Worm (Caenorhabditis elegans): ENCODE data around the gene F54E4.4.

The F54E4.4 gene

DNA sequence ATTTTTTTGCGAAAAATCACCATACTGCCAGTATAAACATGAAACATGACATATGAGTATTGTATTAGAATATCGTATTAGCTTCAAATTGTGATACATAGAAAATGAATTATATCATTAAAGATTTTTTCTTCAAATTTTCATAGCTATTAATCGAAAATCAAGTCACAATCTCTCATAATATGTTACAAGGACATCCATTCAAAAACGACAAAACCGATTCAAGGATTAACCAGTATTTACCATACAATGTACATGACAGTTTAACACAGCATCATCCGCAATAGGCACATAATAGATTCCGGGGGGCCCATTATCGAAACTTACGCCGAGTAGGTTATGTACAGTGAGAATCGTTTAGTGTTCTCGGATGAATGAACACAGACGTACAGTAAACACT lies 26.0 kb upstream of the F54E4.4 start:
- TF ChIP-seq madf-8 (GFP tag; conservative IDR thresholded peaks at IDR 0.05) (no peak), aptf-2 (GFP tag; conservative IDR thresholded peaks at IDR 0.05) (no peak), ztf-26 (tag; optimal IDR thresholded peaks at IDR 0.05) (no peak), hlh-12 (tag; optimal IDR thresholded peaks at IDR 0.05) (no peak), Y56A3A.18 (GFP tag; IDR thresholded peaks at IDR 0.05) (no peak), nhr-120 (GFP tag; IDR thresholded peaks at IDR 0.05) (no peak), hmg-1.2 (GFP tag; IDR thresholded peaks at IDR 0.05) (no peak), unc-130 (GFP tag; optimal IDR thresholded peaks at IDR 0.05) (no peak)

DNA sequence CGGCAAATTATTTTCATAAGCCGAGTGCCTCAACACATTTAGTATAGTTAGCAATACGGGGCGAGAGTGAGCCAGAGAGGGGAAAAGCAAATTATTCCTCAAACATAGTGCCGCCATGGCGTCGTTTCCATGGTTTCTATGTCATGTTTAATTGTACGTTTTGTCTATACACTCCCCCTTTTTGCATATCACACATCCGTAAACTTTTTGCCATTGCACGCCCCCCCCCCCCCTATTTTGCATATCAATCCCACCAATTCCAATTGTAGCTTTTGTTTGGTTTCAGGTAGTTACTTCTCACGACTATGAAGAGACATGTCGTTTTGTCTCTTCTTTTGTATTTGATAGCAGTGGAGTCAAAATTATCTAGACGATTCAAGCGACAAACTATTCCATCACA lies 18.7 kb upstream of the F54E4.4 start, which contains the start of gene C26G2.2:
Gene C26G2.2 (plus strand): TSS at position 301 of the 400 bp plus-strand sequence.
- TF ChIP-seq Y56A3A.18 (GFP tag; IDR thresholded peaks at IDR 0.05) (no peak), nhr-120 (GFP tag; IDR thresholded peaks at IDR 0.05) (no peak)

DNA sequence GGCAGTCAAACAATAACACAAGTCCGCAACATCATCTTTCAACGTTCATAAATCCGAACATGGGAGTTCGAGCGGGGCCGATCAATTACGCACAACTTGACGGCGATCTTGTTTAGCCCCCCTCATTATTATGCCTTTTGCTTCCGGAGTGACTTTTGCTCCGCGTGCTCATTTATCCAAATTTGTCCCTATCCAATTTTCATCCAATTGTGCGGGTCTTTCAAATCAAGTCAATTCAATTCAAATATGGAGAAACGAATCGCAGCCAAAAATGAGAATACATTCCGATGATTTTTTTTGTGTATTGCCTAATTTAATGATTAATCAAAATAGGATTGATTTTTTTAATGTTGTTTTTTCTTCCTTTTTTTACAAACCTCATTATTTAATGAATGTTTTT lies 17.2 kb upstream of the F54E4.4 start:
- TF ChIP-seq xnd-1 (tag; optimal IDR thresholded peaks at IDR 0.05): no peak
- TF ChIP-seq nhr-27 (tag; optimal IDR thresholded peaks at IDR 0.05): no peak
- TF ChIP-seq lin-54 (GFP tag; optimal IDR thresholded peaks at IDR 0.05): no peak
- TF ChIP-seq nhr-80 (tag; optimal IDR thresholded peaks at IDR 0.05): no peak
- no peak for TF ChIP-seq rpc-1 (optimal IDR thresholded peaks at IDR 0.05)
- no peak for TF ChIP-seq rpc-1 (tag; optimal IDR thresholded peaks at IDR 0.05)
- no peak for TF ChIP-seq chd-7 (tag; optimal IDR thresholded peaks at IDR 0.05)
- no peak for TF ChIP-seq akir-1 (GFP tag; optimal IDR thresholded peaks at IDR 0.05)
- no peak for TF ChIP-seq B0035.1 (tag; optimal IDR thresholded peaks at IDR 0.05)
- TF ChIP-seq snpc-1.1 (tag; optimal IDR thresholded peaks at IDR 0.05; ENCODE audit: insufficient read depth): no peak
- no peak for TF ChIP-seq hmg-20 (GFP tag; IDR thresholded peaks at IDR 0.05)
- no peak for TF ChIP-seq bed-2 (GFP tag; IDR thresholded peaks at IDR 0.05)

DNA sequence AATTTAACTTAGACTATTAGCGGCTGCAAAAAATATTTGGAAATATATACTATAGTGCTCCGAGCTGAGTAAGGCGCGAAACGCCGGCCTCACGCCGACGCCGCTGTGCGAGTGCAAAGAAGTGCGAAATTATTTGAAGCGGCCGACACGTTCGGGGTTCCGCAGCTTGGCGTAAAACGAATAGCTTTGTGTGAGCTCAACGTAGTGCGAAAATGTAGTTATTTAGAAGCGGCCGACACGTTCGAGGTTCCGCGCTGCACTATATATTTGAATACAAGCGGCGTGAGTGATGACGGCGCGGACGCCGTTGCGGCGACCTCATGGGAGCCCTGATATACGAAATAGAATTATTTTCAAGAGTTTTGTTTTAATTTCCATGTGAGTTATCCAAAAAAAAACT lies 16.6 kb upstream of the F54E4.4 start:
- TF ChIP-seq snpc-1.1 (tag; optimal IDR thresholded peaks at IDR 0.05; ENCODE audit: insufficient read depth) (peak; percentile 27), dpl-1 (GFP tag; optimal IDR thresholded peaks at IDR 0.05) (no peak), snpc-4 (GFP tag; optimal IDR thresholded peaks at IDR 0.05) (no peak), snpc-4 (tag; optimal IDR thresholded peaks at IDR 0.05) (peak in 2 of 4 experiments; percentile 73 to 79), F37B4.10 (GFP tag; IDR thresholded peaks at IDR 0.05) (0 out of 2 replicates have a peak, but pooled peaks have one; percentile 62)

DNA sequence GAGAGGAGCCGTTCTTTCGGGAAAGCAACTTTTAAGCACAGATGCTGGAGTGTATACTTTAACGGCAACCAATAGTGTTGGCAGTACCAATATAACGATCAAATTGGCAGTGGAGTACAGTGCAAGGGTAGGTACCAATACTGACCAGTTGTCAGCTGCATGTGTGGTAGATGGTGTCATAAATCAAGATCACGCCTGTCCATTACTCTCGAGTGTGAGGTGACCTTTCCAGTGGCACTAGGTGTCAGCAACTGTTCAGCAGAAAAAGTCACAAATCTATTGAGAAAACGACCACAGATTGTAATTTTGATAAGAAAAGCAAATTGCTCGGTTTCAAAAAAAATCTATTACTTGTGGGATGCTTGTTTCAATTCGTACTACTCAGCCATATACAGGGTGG lies 14.2 kb upstream of the F54E4.4 start:
- TF ChIP-seq cebp-2 (GFP tag; IDR thresholded peaks at IDR 0.05): 0 out of 2 replicates have a peak, but pooled peaks have one; percentile 14
- no peak for TF ChIP-seq madf-3 (GFP tag; IDR thresholded peaks at IDR 0.05)
- TF ChIP-seq ama-1 (optimal IDR thresholded peaks at IDR 0.05): no peak
- TF ChIP-seq ama-1 (GFP tag; optimal IDR thresholded peaks at IDR 0.05): no peak

DNA sequence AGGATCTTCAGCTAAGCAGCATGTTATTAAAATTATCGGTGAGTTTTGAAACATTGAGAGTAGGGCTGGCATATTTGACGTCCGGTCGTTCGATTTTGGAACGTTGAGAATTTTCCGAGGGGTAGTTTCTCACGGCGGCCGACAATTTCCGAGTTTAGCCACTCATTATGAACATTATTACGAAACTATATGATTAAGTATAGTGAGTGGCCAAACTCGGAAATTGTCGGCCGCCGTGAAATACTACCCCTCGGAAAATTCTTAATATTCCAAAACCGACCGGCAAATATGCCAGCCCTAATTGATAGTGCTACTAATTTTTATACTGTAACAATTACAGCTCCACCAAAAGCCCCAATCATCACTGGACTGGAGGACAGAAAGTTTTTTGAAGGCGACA lies 12.2 kb upstream of the F54E4.4 start:
- TF ChIP-seq lin-26 (GFP tag; IDR thresholded peaks at IDR 0.05) (no peak), snpc-4 (GFP tag; optimal IDR thresholded peaks at IDR 0.05) (no peak), snpc-4 (tag; optimal IDR thresholded peaks at IDR 0.05) (peak in 3 of 4 experiments; percentile 59 to 84 (median 76)), die-1 (tag; optimal IDR thresholded peaks at IDR 0.05) (no peak)

DNA sequence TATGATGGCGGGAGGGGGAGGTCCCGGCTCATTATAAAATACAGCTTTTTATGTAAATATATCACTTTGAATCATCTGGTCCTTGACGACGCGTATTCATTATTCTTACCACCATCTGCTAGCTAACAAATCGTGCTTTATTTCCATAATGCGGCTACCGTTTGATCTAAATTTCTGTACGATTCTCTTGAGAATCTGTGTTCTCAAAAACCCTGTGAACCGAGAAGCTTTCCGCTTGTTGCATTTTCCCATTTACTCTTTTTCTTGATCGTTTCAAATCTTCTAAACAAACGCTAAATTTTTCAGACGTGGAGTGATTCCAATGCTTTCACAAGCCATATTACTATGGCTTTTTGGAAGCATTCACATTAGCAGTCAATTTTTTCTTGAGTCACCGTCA lies 9.4 kb upstream of the F54E4.4 start, which contains the start of gene syg-2:
Gene syg-2 (plus strand): TSS at position 301 of the 400 bp plus-strand sequence.
- no peak for TF ChIP-seq mel-28 (tag; optimal IDR thresholded peaks at IDR 0.05; ENCODE audit: borderline replicate concordance)
- no peak for TF ChIP-seq nfya-1 (tag; optimal IDR thresholded peaks at IDR 0.05; ENCODE audit: borderline replicate concordance, insufficient read depth)
- TF ChIP-seq Y79H2A.3 (GFP tag; conservative IDR thresholded peaks at IDR 0.05): no peak
- TF ChIP-seq attf-5 (GFP tag; optimal IDR thresholded peaks at IDR 0.05): no peak
- TF ChIP-seq mcd-1 (GFP tag; IDR thresholded peaks at IDR 0.05): no peak
